Worm (Caenorhabditis elegans) whole organism, young adult: ENCODE measurements around the gene ZC443.7.
A peak's percentile ranks its signal among the peaks of the same experiment; 100 is the strongest.

Source experiments
- F52B5.7 ChIP-seq: sonication (generic microtip); optimal IDR thresholded peaks from 2 replicates; lab custom pipeline; 2016; ENCODE audit warnings: mild to moderate bottlenecking, missing genetic modification characterization, missing compliant biosample characterization
- Y53F4B.3 ChIP-seq: fragments of 200-800 bp; sonication (Bioruptor generic); IDR thresholded peaks from 2 replicates; pipeline ENCODE4 v1.3.6; 2022; ENCODE audit warnings: missing genetic modification reagents, missing genetic modification characterization, missing compliant biosample characterization
- bed-2 ChIP-seq: fragments of 200-800 bp; sonication (Bioruptor generic); IDR thresholded peaks from 2 replicates; pipeline ENCODE4 v1.3.6; 2022; ENCODE audit warnings: missing genetic modification reagents, missing genetic modification characterization, missing compliant biosample characterization
- ccch-3 ChIP-seq: fragments of 200-800 bp; sonication (Bioruptor generic); optimal IDR thresholded peaks from 2 replicates; lab custom pipeline; 2018; ENCODE audit warnings: mild to moderate bottlenecking, missing genetic modification characterization, missing compliant biosample characterization
- cebp-2 ChIP-seq: fragments of 200-800 bp; sonication (Bioruptor generic); IDR thresholded peaks from 2 replicates; pipeline ENCODE4 v1.3.6; 2022; ENCODE audit warnings: missing genetic modification characterization, missing compliant biosample characterization
- ceh-100 ChIP-seq: fragments of 200-800 bp; sonication (Bioruptor generic); IDR thresholded peaks from 2 replicates; pipeline ENCODE4 v1.3.6; 2022; ENCODE audit warnings: missing genetic modification reagents, missing genetic modification characterization, missing compliant biosample characterization
- nhr-80 ChIP-seq: sonication (generic microtip); optimal IDR thresholded peaks from 2 replicates; lab custom pipeline; 2016; ENCODE audit warnings: missing genetic modification characterization, missing compliant biosample characterization
- pbrm-1 ChIP-seq: fragments of 200-800 bp; sonication (Bioruptor generic); IDR thresholded peaks from 2 replicates; pipeline ENCODE4 v1.3.6; 2022; ENCODE audit warnings: missing genetic modification reagents, missing genetic modification characterization, missing compliant biosample characterization

ZC443.7 gene

DNA sequence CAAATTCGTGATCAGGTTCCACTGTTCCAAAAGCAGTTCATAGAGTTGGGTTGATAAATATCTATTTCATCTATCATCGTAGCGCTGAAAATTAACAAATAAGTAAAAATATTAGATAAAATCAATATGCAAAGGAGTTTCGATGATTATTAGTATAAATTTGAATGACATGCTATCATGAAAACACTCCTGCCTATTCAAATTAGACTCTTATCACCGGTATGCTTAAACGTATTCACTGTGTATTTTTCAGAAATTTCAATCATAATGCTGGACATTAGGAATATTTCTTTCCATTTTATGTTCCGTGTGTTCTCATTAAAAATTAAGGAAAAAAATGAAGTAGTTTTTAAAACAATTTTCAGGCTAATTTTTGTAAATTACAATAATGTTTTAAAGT lies 39.0 kb downstream of the ZC443.7 start, which contains the start of gene C44H9.6:
Gene C44H9.6 (minus strand): TSS at position 101 of the 400 bp plus-strand sequence.
- TF ChIP-seq ceh-100: no peak
- TF ChIP-seq nhr-80 (tag; lab: Kevin White, UChicago): peak; percentile 45
- TF ChIP-seq, all 124 proteins: peak for 1

ce11 chrV:12849736-12850135 lies 43.4 kb downstream of the ZC443.7 start, which contains the start of gene C44H9.5:
Gene C44H9.5 (minus strand): TSS chrV:12849864.
- TF ChIP-seq cebp-2 (no peak), nhr-80 (tag; lab: Kevin White, UChicago) (peak; percentile 49)

DNA sequence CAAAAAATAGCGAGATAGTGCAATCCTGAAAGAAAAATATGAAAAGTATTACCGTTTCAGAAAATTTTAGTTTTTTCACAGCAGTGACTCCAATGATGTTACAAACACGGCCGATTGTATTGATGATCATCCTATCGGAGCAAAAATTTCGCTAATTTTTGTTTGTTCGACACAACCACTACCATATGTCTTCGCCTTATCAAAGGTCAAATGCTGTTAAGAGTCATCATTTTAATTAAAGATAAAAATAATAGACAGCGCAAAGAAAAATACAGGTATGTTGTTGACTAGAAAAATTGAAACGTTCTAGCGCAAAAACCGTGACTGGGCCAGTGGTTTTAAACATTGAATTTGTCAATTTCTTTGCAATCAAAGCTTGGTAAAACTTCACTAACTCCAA lies 46.1 kb downstream of the ZC443.7 start:
- no peak for TF ChIP-seq bed-2 (GFP tag; lab: Robert Waterston, UW)
- no peak for TF ChIP-seq pbrm-1 (GFP tag; lab: Robert Waterston, UW)
- no peak for TF ChIP-seq F52B5.7 (tag; lab: Kevin White, UChicago)
- TF ChIP-seq Y53F4B.3 (GFP tag; lab: Robert Waterston, UW): no peak
- peak; percentile 56 for TF ChIP-seq nhr-80 (tag; lab: Kevin White, UChicago)
- TF ChIP-seq, all 124 proteins: peak for 1

- TF ChIP-seq ccch-3 (GFP tag; lab: Kevin White, UChicago): no peak
Observed at ce11 chrV:12854766-12855165, 48.5 kb downstream of the ZC443.7 start, which contains the start of gene C44H9.7. Gene C44H9.7 (minus strand): TSS chrV:12854866.
